Worm (Caenorhabditis elegans) whole organism, L4 larva: ENCODE results near the gene srsx-28.

Experiments used
- R02D3.7 ChIP-seq: fragments of 150-350 bp; sonication (generic microtip); optimal IDR thresholded peaks from 3 replicates; lab custom pipeline; 2014; ENCODE audit warnings: missing biosample characterization, missing genetic modification characterization
- T20F7.1 ChIP-seq: fragments of 200-800 bp; sonication (Bioruptor generic); optimal IDR thresholded peaks from 2 replicates; lab custom pipeline; 2018; ENCODE audit warnings: mild to moderate bottlenecking, missing genetic modification characterization, missing compliant biosample characterization
- T26A8.4 ChIP-seq: fragments of 200-800 bp; sonication (Bioruptor generic); IDR thresholded peaks from 2 replicates; pipeline ENCODE4 v1.3.6; 2022; ENCODE audit warnings: missing genetic modification characterization, missing compliant biosample characterization
- Y105C5A.15 ChIP-seq: fragments of 200-800 bp; sonication (Bioruptor generic); IDR thresholded peaks from 2 replicates; pipeline ENCODE4 v1.3.6; 2022; ENCODE audit warnings: missing genetic modification characterization, missing compliant biosample characterization
- Y48G9A.11 ChIP-seq: fragments of 200-800 bp; sonication (Bioruptor generic); IDR thresholded peaks from 2 replicates; pipeline ENCODE4 v1.3.6; 2022; ENCODE audit warnings: missing genetic modification reagents, missing genetic modification characterization, missing compliant biosample characterization
- Y5F2A.4 ChIP-seq: fragments of 200-800 bp; sonication (Bioruptor generic); optimal IDR thresholded peaks from 2 replicates; lab custom pipeline; 2018; ENCODE audit warnings: mild to moderate bottlenecking, missing genetic modification characterization, missing compliant biosample characterization
- Y75B8A.6 ChIP-seq: fragments of 200-800 bp; sonication (Bioruptor generic); IDR thresholded peaks from 2 replicates; pipeline ENCODE4 v1.3.6; 2022; ENCODE audit warnings: missing genetic modification reagents, missing genetic modification characterization, missing compliant biosample characterization
- aha-1 ChIP-seq: fragments of 150-350 bp; peaks from one replicate; lab custom pipeline; 2014; ENCODE audit warnings: missing biosample characterization, missing genetic modification characterization
- ama-1 ChIP-seq: fragments of 150-350 bp; optimal IDR thresholded peaks from 2 replicates; lab custom pipeline; 2014; ENCODE audit warnings: inconsistent platforms, mixed read lengths
- ceh-28 ChIP-seq: fragments of 150-350 bp; optimal IDR thresholded peaks from 2 replicates; lab custom pipeline; 2014; ENCODE audit warnings: missing biosample characterization, missing genetic modification reagents, missing genetic modification characterization
- ceh-32 ChIP-seq: sonication (generic microtip); optimal IDR thresholded peaks from 2 replicates; lab custom pipeline; 2016; ENCODE audit warnings: mild to moderate bottlenecking, missing genetic modification characterization, missing compliant biosample characterization; ENCODE audit not compliant: poor library complexity
- ceh-44 ChIP-seq: fragments of 200-800 bp; sonication (Bioruptor generic); IDR thresholded peaks from 2 replicates; pipeline ENCODE4 v1.3.6; 2022; ENCODE audit warnings: missing genetic modification reagents, missing genetic modification characterization, missing compliant biosample characterization
- ceh-82 ChIP-seq: sonication (generic microtip); optimal IDR thresholded peaks from 2 replicates; lab custom pipeline; 2017; ENCODE audit warnings: missing biosample characterization, missing genetic modification characterization
- ces-1 ChIP-seq: fragments of 150-350 bp; sonication (generic microtip); optimal IDR thresholded peaks from 4 replicates; lab custom pipeline; 2014; ENCODE audit warnings: missing biosample characterization, missing genetic modification reagents, missing genetic modification characterization
- daf-16 ChIP-seq, 3 experiments: sonication (generic microtip); optimal IDR thresholded peaks; 2 replicates each; lab custom pipeline; 2016 to 2017; ENCODE audit warnings: missing genetic modification characterization in 3 of 3, missing genetic modification reagents in 3 of 3, mild to moderate bottlenecking in 2 of 3, missing compliant biosample characterization in 2 of 3, missing biosample characterization in 1 of 3, moderate library complexity in 1 of 3
- dmd-6 ChIP-seq: fragments of 200-800 bp; sonication (Bioruptor generic); IDR thresholded peaks from 2 replicates; pipeline ENCODE4 v1.3.6; 2022; ENCODE audit warnings: missing genetic modification reagents, missing genetic modification characterization, missing compliant biosample characterization
- dmd-9 ChIP-seq: fragments of 200-800 bp; sonication (Bioruptor generic); IDR thresholded peaks from 2 replicates; pipeline ENCODE4 v1.3.6; 2022; ENCODE audit warnings: missing genetic modification reagents, missing genetic modification characterization, missing compliant biosample characterization
- egl-27 ChIP-seq: sonication (generic microtip); optimal IDR thresholded peaks from 3 replicates; lab custom pipeline; 2017; ENCODE audit warnings: missing biosample characterization, missing genetic modification reagents, missing genetic modification characterization
- egl-43 ChIP-seq: fragments of 200-800 bp; sonication (Bioruptor generic); IDR thresholded peaks from 2 replicates; pipeline ENCODE4 v1.3.6; 2022; ENCODE audit warnings: missing genetic modification reagents, missing genetic modification characterization, missing compliant biosample characterization
- fos-1 ChIP-seq: fragments of 150-350 bp; optimal IDR thresholded peaks from 2 replicates; lab custom pipeline; 2014; ENCODE audit warnings: missing biosample characterization, missing genetic modification characterization
- hlh-11 ChIP-seq: fragments of 200-800 bp; sonication (Bioruptor generic); optimal IDR thresholded peaks from 2 replicates; lab custom pipeline; 2018; ENCODE audit warnings: mild to moderate bottlenecking, missing genetic modification characterization, missing compliant biosample characterization
- lin-29 ChIP-seq: fragments of 200-800 bp; sonication (Bioruptor generic); IDR thresholded peaks from 2 replicates; pipeline ENCODE4 v1.3.6; 2022; ENCODE audit warnings: missing genetic modification reagents, missing genetic modification characterization, missing compliant biosample characterization
- lin-38 ChIP-seq: fragments of 200-800 bp; sonication (Bioruptor generic); IDR thresholded peaks from 2 replicates; pipeline ENCODE4 v1.3.6; 2022; ENCODE audit warnings: missing genetic modification reagents, missing genetic modification characterization, missing compliant biosample characterization
- lin-39 ChIP-seq: fragments of 150-350 bp; optimal IDR thresholded peaks from 2 replicates; lab custom pipeline; 2014; ENCODE audit warnings: missing biosample characterization, missing genetic modification reagents, missing genetic modification characterization
- madf-5 ChIP-seq, 2 experiments: fragments of 200-800 bp; sonication (Bioruptor generic); IDR thresholded peaks; 2 replicates each; pipeline ENCODE4 v1.3.6; 2022; ENCODE audit warnings: missing compliant biosample characterization in 2 of 2, missing genetic modification characterization in 2 of 2
- madf-9 ChIP-seq: fragments of 200-800 bp; sonication (Bioruptor generic); conservative IDR thresholded peaks from 2 replicates; pipeline ENCODE4 v1.3.6; 2022; ENCODE audit warnings: missing genetic modification reagents, missing genetic modification characterization, missing compliant biosample characterization
- mdl-1 ChIP-seq, 2 experiments: fragments of 150-350 bp in 1 of 2; sonication (generic microtip) in 1 of 2; optimal IDR thresholded peaks; 2 replicates each; lab custom pipeline; 2014 to 2017; ENCODE audit warnings: missing biosample characterization in 2 of 2, missing genetic modification characterization in 2 of 2
- mxl-2 ChIP-seq: fragments of 200-800 bp; sonication (Bioruptor generic); conservative IDR thresholded peaks from 2 replicates; pipeline ENCODE4 v1.3.6; 2022; ENCODE audit warnings: missing genetic modification reagents, missing genetic modification characterization, missing compliant biosample characterization
- nhr-11 ChIP-seq: fragments of 150-350 bp; optimal IDR thresholded peaks from 2 replicates; lab custom pipeline; 2014; ENCODE audit warnings: missing biosample characterization, missing genetic modification characterization
- nhr-111 ChIP-seq: fragments of 200-800 bp; sonication (Bioruptor generic); optimal IDR thresholded peaks from 2 replicates; lab custom pipeline; 2018; ENCODE audit warnings: mild to moderate bottlenecking, missing genetic modification characterization, missing compliant biosample characterization
- nhr-237 ChIP-seq: sonication (generic microtip); optimal IDR thresholded peaks from 2 replicates; lab custom pipeline; 2017; ENCODE audit warnings: missing biosample characterization, missing genetic modification characterization
- nhr-25 ChIP-seq: sonication (generic microtip); optimal IDR thresholded peaks from 2 replicates; lab custom pipeline; 2017; ENCODE audit warnings: missing genetic modification characterization, mild to moderate bottlenecking, missing compliant biosample characterization, antibody characterized with exemption, moderate library complexity, borderline replicate concordance; ENCODE audit not compliant: insufficient read depth
- nhr-28 ChIP-seq: fragments of 150-350 bp; optimal IDR thresholded peaks from 2 replicates; lab custom pipeline; 2014; ENCODE audit warnings: missing biosample characterization, missing genetic modification characterization
- nhr-48 ChIP-seq: sonication (generic microtip); optimal IDR thresholded peaks from 2 replicates; lab custom pipeline; 2016; ENCODE audit warnings: mild to moderate bottlenecking, missing genetic modification characterization, missing compliant biosample characterization
- nhr-6 ChIP-seq: fragments of 150-350 bp; optimal IDR thresholded peaks from 2 replicates; lab custom pipeline; 2014; ENCODE audit warnings: missing biosample characterization, missing genetic modification characterization
- nhr-76 ChIP-seq: fragments of 150-350 bp; optimal IDR thresholded peaks from 2 replicates; lab custom pipeline; 2014; ENCODE audit warnings: missing biosample characterization, missing genetic modification characterization
- pha-4 ChIP-seq, 2 experiments: fragments of 150-350 bp in 1 of 2; fragments of 200-800 bp in 1 of 2; sonication (Bioruptor generic) in 1 of 2; IDR thresholded peaks in 1 of 2; optimal IDR thresholded peaks in 1 of 2; 2 replicates each; pipeline versions ENCODE4 v1.3.6 to Lab custom; 2014 to 2022; ENCODE audit warnings: missing genetic modification characterization in 2 of 2, missing genetic modification reagents in 2 of 2, missing biosample characterization in 1 of 2, missing compliant biosample characterization in 1 of 2
- php-3 ChIP-seq: fragments of 200-800 bp; sonication (Bioruptor generic); IDR thresholded peaks from 2 replicates; pipeline ENCODE4 v1.3.6; 2022; ENCODE audit warnings: missing genetic modification reagents, missing genetic modification characterization, missing compliant biosample characterization
- pqm-1 ChIP-seq: sonication (generic microtip); optimal IDR thresholded peaks from 2 replicates; lab custom pipeline; 2017; ENCODE audit warnings: missing biosample characterization, missing genetic modification characterization
- rbr-2 ChIP-seq: sonication (generic microtip); optimal IDR thresholded peaks from 2 replicates; lab custom pipeline; 2016; ENCODE audit warnings: missing genotype, missing genetic modification characterization, missing compliant biosample characterization
- saeg-2 ChIP-seq: fragments of 200-800 bp; sonication (Bioruptor generic); IDR thresholded peaks from 2 replicates; pipeline ENCODE4 v1.3.6; 2022; ENCODE audit warnings: missing genetic modification reagents, missing genetic modification characterization, missing compliant biosample characterization
- snpc-4 ChIP-seq: fragments of 150-350 bp; optimal IDR thresholded peaks from 2 replicates; lab custom pipeline; 2014; ENCODE audit warnings: missing biosample characterization, missing genetic modification characterization
- unc-130 ChIP-seq: sonication (generic microtip); optimal IDR thresholded peaks from 2 replicates; lab custom pipeline; 2016; ENCODE audit warnings: missing genetic modification reagents, missing genetic modification characterization, missing compliant biosample characterization
- unc-62 ChIP-seq, 3 experiments: fragments of 150-350 bp in 1 of 3; sonication (generic microtip); optimal IDR thresholded peaks in 2 of 3; peaks in 1 of 3; 1 replicate in 1 of 3; 2 replicates in 2 of 3; lab custom pipeline; 2014 to 2017; ENCODE audit warnings: missing biosample characterization in 3 of 3, missing genetic modification characterization in 3 of 3, missing genetic modification reagents in 3 of 3, missing genotype in 1 of 3
- vab-7 ChIP-seq: fragments of 200-800 bp; sonication (Bioruptor generic); IDR thresholded peaks from 2 replicates; pipeline ENCODE4 v1.3.6; 2022; ENCODE audit warnings: missing genetic modification reagents, missing genetic modification characterization, missing compliant biosample characterization
- zip-11 ChIP-seq: fragments of 200-800 bp; sonication (Bioruptor generic); IDR thresholded peaks from 2 replicates; pipeline ENCODE4 v1.3.6; 2022; ENCODE audit warnings: missing genetic modification characterization, missing compliant biosample characterization

srsx-28 gene

ce11 chrV:10191242-10191641 is 38.9 kb downstream of the srsx-28 start:
- TF ChIP-seq Y75B8A.6 (GFP tag; lab: Robert Waterston, UW) (no peak), unc-62 (GFP tag; optimal IDR thresholded peaks at IDR 0.05 in 1 of 2; lab: Kevin White, UChicago) (peak in 1 of 2 experiments; percentile 13), unc-62 (tag; optimal IDR thresholded peaks at IDR 0.05; lab: Kevin White, UChicago) (no peak), nhr-28 (peak; percentile 23), aha-1 (tag; lab: Kevin White, UChicago) (peak; percentile 41), php-3 (peak; percentile 14; the same call in 1 of the 2 replicates), daf-16 (GFP tag; optimal IDR thresholded peaks at IDR 0.05; lab: Kevin White, UChicago) (no peak), daf-16 (tag; optimal IDR thresholded peaks at IDR 0.05; lab: Kevin White, UChicago) (peak; percentile 91), pqm-1 (tag; lab: Kevin White, UChicago) (peak; percentile 11), Y105C5A.15 (GFP tag; lab: Robert Waterston, UW) (no peak)

- no peak for TF ChIP-seq vab-7 (GFP tag; lab: Robert Waterston, UW)
- no peak for TF ChIP-seq nhr-237 (tag; lab: Kevin White, UChicago)
- TF ChIP-seq egl-27: no peak
- TF ChIP-seq nhr-48 (tag; lab: Kevin White, UChicago): no peak
- no peak for TF ChIP-seq ceh-32 (tag; lab: Kevin White, UChicago)
- TF ChIP-seq ceh-82 (tag; lab: Kevin White, UChicago): no peak
- no peak for TF ChIP-seq madf-5 (GFP tag; IDR thresholded peaks at IDR 0.05; lab: Robert Waterston, UW)
- no peak for TF ChIP-seq rbr-2 (tag; lab: Kevin White, UChicago)
- TF ChIP-seq egl-43 (GFP tag; lab: Robert Waterston, UW): no peak
- TF ChIP-seq snpc-4 (tag; lab: Kevin White, UChicago): no peak
- TF ChIP-seq zip-11 (GFP tag; lab: Robert Waterston, UW): no peak
- TF ChIP-seq T26A8.4 (GFP tag; lab: Robert Waterston, UW): no peak
Measured at ce11 chrV:10198386-10198785, 46.0 kb downstream of the srsx-28 start, which contains the start of gene ZK856.6. Gene ZK856.6 (plus strand): TSS chrV:10198686.

DNA sequence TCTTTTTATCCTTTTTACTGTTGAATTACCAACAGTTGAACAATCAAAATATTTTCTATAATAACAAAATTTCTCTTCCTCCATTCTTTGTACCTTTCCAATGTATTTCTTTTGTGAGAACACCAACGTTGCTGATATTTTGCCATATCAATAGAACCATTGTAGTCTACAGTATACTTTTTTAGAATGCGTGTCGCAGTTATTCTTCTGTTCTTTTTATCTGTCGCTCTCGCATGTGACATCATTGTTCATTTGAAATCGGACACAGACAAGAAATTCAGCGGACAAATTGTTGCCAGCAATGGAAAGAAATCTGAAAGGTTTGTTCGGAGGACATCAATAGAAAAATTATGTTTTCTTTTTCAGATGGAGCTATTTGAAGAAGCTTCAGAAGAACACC is 49.5 kb downstream of the srsx-28 start, which contains the start of gene ZK856.7:
Gene ZK856.7, plus strand, starts transcription at position 186 of the 400 bp plus-strand sequence.
- TF ChIP-seq nhr-6 (tag; lab: Kevin White, UChicago): no peak
- no peak for TF ChIP-seq lin-38 (GFP tag; lab: Robert Waterston, UW)
- no peak for TF ChIP-seq ceh-28
- no peak for TF ChIP-seq unc-130 (GFP tag; lab: Kevin White, UChicago)
- TF ChIP-seq hlh-11 (tag; lab: Kevin White, UChicago): no peak
- no peak for TF ChIP-seq vab-7 (GFP tag; lab: Robert Waterston, UW)
- no peak for TF ChIP-seq T20F7.1 (GFP tag; lab: Kevin White, UChicago)
- 0 out of 2 replicates have a peak, but pooled peaks have one; percentile 42 for TF ChIP-seq dmd-9 (GFP tag; lab: Robert Waterston, UW)
- no peak for TF ChIP-seq fos-1 (tag; lab: Kevin White, UChicago)
- TF ChIP-seq saeg-2 (GFP tag; lab: Robert Waterston, UW): no peak
- no peak for TF ChIP-seq T26A8.4 (GFP tag; lab: Robert Waterston, UW)
- no peak for TF ChIP-seq ama-1 (lab: Kevin White, UChicago)
- TF ChIP-seq lin-39 (tag; lab: Kevin White, UChicago): no peak
- no peak for TF ChIP-seq nhr-76 (tag; lab: Kevin White, UChicago)
- TF ChIP-seq dmd-6 (GFP tag; lab: Robert Waterston, UW): no peak; the same call in 1 of the 2 replicates
- TF ChIP-seq nhr-25 (tag; lab: Kevin White, UChicago): no peak
- TF ChIP-seq mxl-2: no peak
- TF ChIP-seq mdl-1 (tag; optimal IDR thresholded peaks at IDR 0.05; lab: Kevin White, UChicago): peak in 1 of 2 experiments; percentile 18
- no peak for TF ChIP-seq R02D3.7
- TF ChIP-seq Y48G9A.11 (GFP tag; lab: Robert Waterston, UW): no peak
- TF ChIP-seq nhr-11 (tag; lab: Kevin White, UChicago): no peak
- TF ChIP-seq pha-4 (GFP tag; IDR thresholded peaks at IDR 0.05; lab: Robert Waterston, UW): no peak
- no peak for TF ChIP-seq pha-4 (tag; optimal IDR thresholded peaks at IDR 0.05; lab: Kevin White, UChicago)
- TF ChIP-seq nhr-237 (tag; lab: Kevin White, UChicago): no peak
- peak in 1 of 2 experiments; percentile 73 for TF ChIP-seq unc-62 (GFP tag; optimal IDR thresholded peaks at IDR 0.05 in 1 of 2; lab: Kevin White, UChicago)
- TF ChIP-seq unc-62 (tag; optimal IDR thresholded peaks at IDR 0.05; lab: Kevin White, UChicago): no peak
- no peak for TF ChIP-seq madf-9
- no peak for TF ChIP-seq ceh-44
- TF ChIP-seq nhr-111 (GFP tag; lab: Kevin White, UChicago): no peak
- TF ChIP-seq Y5F2A.4: no peak
- no peak for TF ChIP-seq ces-1
- TF ChIP-seq daf-16 (GFP tag; optimal IDR thresholded peaks at IDR 0.05; lab: Kevin White, UChicago): no peak
- no peak for TF ChIP-seq daf-16 (tag; optimal IDR thresholded peaks at IDR 0.05; lab: Kevin White, UChicago)
- no peak for TF ChIP-seq lin-29 (GFP tag; lab: Robert Waterston, UW)
